Worm (Caenorhabditis elegans) whole organism, mixed stage, embryonic: ENCODE data around the gene K03B4.8.

ENCODE experiments used
- M03D4.4 ChIP-seq: sonication (generic microtip); optimal IDR thresholded peaks from 2 replicates; lab custom pipeline; 2017; ENCODE audit warnings: mild to moderate bottlenecking, missing genetic modification characterization, missing compliant biosample characterization
- drap-1 ChIP-seq: fragments of 200-800 bp; sonication (Bioruptor generic); optimal IDR thresholded peaks from 3 replicates; lab custom pipeline; 2018; ENCODE audit warnings: mild to moderate bottlenecking, missing genetic modification characterization, missing compliant biosample characterization
- elt-3 ChIP-seq: fragments of 150-350 bp; optimal IDR thresholded peaks from 2 replicates; lab custom pipeline; 2014; ENCODE audit warnings: missing biosample characterization, missing genetic modification characterization
- nhr-12 ChIP-seq: fragments of 150-350 bp; optimal IDR thresholded peaks from 2 replicates; lab custom pipeline; 2014; ENCODE audit warnings: missing biosample characterization, missing genetic modification characterization
- nhr-237 ChIP-seq: fragments of 150-350 bp; optimal IDR thresholded peaks from 2 replicates; lab custom pipeline; 2014; ENCODE audit warnings: missing biosample characterization, missing genetic modification characterization
- nhr-28 ChIP-seq: fragments of 150-350 bp; optimal IDR thresholded peaks from 2 replicates; lab custom pipeline; 2014; ENCODE audit warnings: missing biosample characterization, missing genetic modification characterization
- nhr-76 ChIP-seq: sonication (generic microtip); optimal IDR thresholded peaks from 2 replicates; lab custom pipeline; 2017; ENCODE audit warnings: missing biosample characterization, missing genetic modification characterization
- unc-62 ChIP-seq: fragments of 150-350 bp; optimal IDR thresholded peaks from 2 replicates; lab custom pipeline; 2014; ENCODE audit warnings: missing biosample characterization, missing genetic modification reagents, missing genetic modification characterization
- ztf-11 ChIP-seq: fragments of 150-350 bp; optimal IDR thresholded peaks from 2 replicates; lab custom pipeline; 2014; ENCODE audit warnings: missing biosample characterization, missing genetic modification characterization

ce11 chrV:4649649-4650384, 24.6 kb downstream of the K03B4.8 start:
- TF ChIP-seq nhr-28 (tag; lab: Kevin White, UChicago) (no peak), unc-62 (GFP tag; lab: Kevin White, UChicago) (no peak), M03D4.4 (tag; lab: Kevin White, UChicago) (no peak), nhr-237 (tag; lab: Kevin White, UChicago) (no peak), elt-3 (no peak), ztf-11 (no peak), nhr-12 (tag; lab: Kevin White, UChicago) (no peak), nhr-76 (tag; lab: Kevin White, UChicago) (no peak), drap-1 (GFP tag; lab: Kevin White, UChicago) (no peak)
